Fruit fly (Drosophila melanogaster) whole organism, embryonic: ENCODE measurements around the gene cerv.

Experiments used
- Asciz ChIP-seq: fragments of 200-800 bp; sonication (Bioruptor generic); optimal IDR thresholded peaks from 2 replicates; lab custom pipeline; 2017; ENCODE audit warnings: missing biosample characterization, mild to moderate bottlenecking, missing genetic modification characterization, missing genetic modification reagents
- Atf6 ChIP-seq: fragments of 200-800 bp; sonication (Bioruptor generic); IDR thresholded peaks from 2 replicates; pipeline ENCODE4 v1.3.6; 2022; ENCODE audit warnings: missing biosample characterization, missing genetic modification characterization
- Awh ChIP-seq: fragments of 200-800 bp; sonication (Bioruptor generic); IDR thresholded peaks from 2 replicates; pipeline ENCODE4, ENCODE4 v1.3.6; 2022; ENCODE audit warnings: missing biosample characterization, missing genetic modification characterization
- B-H1 ChIP-seq: fragments of 200-800 bp; sonication (Bioruptor generic); IDR thresholded peaks from 3 replicates; pipeline ENCODE4 v1.3.6; 2022; ENCODE audit warnings: missing biosample characterization, missing genetic modification characterization
- CG11504 ChIP-seq: fragments of 200-800 bp; sonication (Bioruptor generic); optimal IDR thresholded peaks from 3 replicates; lab custom pipeline; 2019; ENCODE audit warnings: missing biosample characterization, mild to moderate bottlenecking, missing genetic modification characterization, moderate library complexity
- CG11560 ChIP-seq: fragments of 200-800 bp; sonication (Bioruptor generic); IDR thresholded peaks from 3 replicates; pipeline ENCODE4 v1.3.6; 2022; ENCODE audit warnings: missing biosample characterization, missing genetic modification characterization
- CG11696 ChIP-seq: fragments of 200-800 bp; sonication (Bioruptor generic); IDR thresholded peaks from 2 replicates; pipeline ENCODE4 v1.3.6; 2022; ENCODE audit warnings: missing biosample characterization, missing genetic modification characterization
- CG12219 ChIP-seq: fragments of 200-800 bp; sonication (Bioruptor generic); optimal IDR thresholded peaks from 3 replicates; lab custom pipeline; 2018; ENCODE audit warnings: missing biosample characterization, mild to moderate bottlenecking, missing genetic modification characterization
- CG12299 ChIP-seq: fragments of 200-800 bp; sonication (Bioruptor generic); optimal IDR thresholded peaks from 2 replicates; lab custom pipeline; 2018; ENCODE audit warnings: missing biosample characterization, mild to moderate bottlenecking, missing genetic modification characterization
- CG14014 ChIP-seq: fragments of 200-800 bp; sonication (Bioruptor generic); IDR thresholded peaks from 2 replicates; pipeline ENCODE4 v1.3.6; 2022; ENCODE audit warnings: missing biosample characterization, missing genetic modification characterization
- CG14441 ChIP-seq: fragments of 200-800 bp; sonication (Bioruptor generic); IDR thresholded peaks from 2 replicates; pipeline ENCODE4 v1.3.6; 2022; ENCODE audit warnings: missing biosample characterization, missing genetic modification characterization
- CG14965 ChIP-seq: fragments of 200-800 bp; sonication (Bioruptor generic); optimal IDR thresholded peaks from 2 replicates; lab custom pipeline; 2016; ENCODE audit warnings: missing biosample characterization, missing genetic modification characterization, borderline replicate concordance
- CG15514 ChIP-seq: fragments of 200-800 bp; sonication (Bioruptor generic); optimal IDR thresholded peaks from 3 replicates; lab custom pipeline; 2017; ENCODE audit warnings: missing biosample characterization, missing genetic modification characterization, mild to moderate bottlenecking, moderate library complexity, missing genetic modification reagents
- CG17328 ChIP-seq: fragments of 200-800 bp; sonication (Bioruptor generic); IDR thresholded peaks from 2 replicates; pipeline ENCODE4 v1.3.6; 2022; ENCODE audit warnings: missing biosample characterization, missing genetic modification characterization
- CG17359 ChIP-seq: fragments of 200-800 bp; sonication (Bioruptor generic); optimal IDR thresholded peaks from 3 replicates; lab custom pipeline; 2018; ENCODE audit warnings: missing biosample characterization, mild to moderate bottlenecking, missing genetic modification characterization, moderate library complexity
- CG17829 ChIP-seq: fragments of 200-800 bp; optimal IDR thresholded peaks from 2 replicates; lab custom pipeline; 2019; ENCODE audit warnings: missing biosample characterization, mild to moderate bottlenecking, missing genetic modification characterization, moderate library complexity
- CG2678 ChIP-seq: fragments of 200-800 bp; sonication (Bioruptor generic); optimal IDR thresholded peaks from 3 replicates; lab custom pipeline; 2019; ENCODE audit warnings: missing biosample characterization, mild to moderate bottlenecking, missing genetic modification characterization, moderate library complexity
- CG42726 ChIP-seq: fragments of 200-800 bp; sonication (Bioruptor generic); IDR thresholded peaks from 2 replicates; pipeline ENCODE4 v1.3.6; 2022; ENCODE audit warnings: missing biosample characterization, missing genetic modification characterization; ENCODE audit not compliant: partially characterized antibody
- CG43689 ChIP-seq: fragments of 200-800 bp; sonication (Bioruptor generic); IDR thresholded peaks from 2 replicates; pipeline ENCODE4 v1.3.6; 2022; ENCODE audit warnings: missing biosample characterization, missing genetic modification characterization
- CG6689 ChIP-seq: fragments of 200-800 bp; sonication (Bioruptor generic); IDR thresholded peaks from 2 replicates; pipeline ENCODE4 v1.3.6; 2022; ENCODE audit warnings: missing biosample characterization, missing genetic modification characterization
- CG6854 ChIP-seq: fragments of 200-800 bp; sonication (Bioruptor generic); optimal IDR thresholded peaks from 3 replicates; lab custom pipeline; 2017; ENCODE audit warnings: missing biosample characterization, mild to moderate bottlenecking, missing genetic modification characterization
- CG8388 ChIP-seq: fragments of 200-800 bp; sonication (Bioruptor generic); optimal IDR thresholded peaks from 2 replicates; lab custom pipeline; 2019; ENCODE audit warnings: missing biosample characterization, mild to moderate bottlenecking, missing genetic modification characterization, moderate library complexity
- CHES-1-like ChIP-seq: fragments of 200-800 bp; sonication (Bioruptor generic); optimal IDR thresholded peaks from 2 replicates; lab custom pipeline; 2016; ENCODE audit warnings: missing biosample characterization, missing genetic modification characterization
- Chrac-16 ChIP-seq: fragments of 200-800 bp; sonication (Bioruptor generic); optimal IDR thresholded peaks from 3 replicates; lab custom pipeline; 2016; ENCODE audit warnings: missing biosample characterization, missing genetic modification characterization
- CoRest ChIP-seq: fragments of 200-800 bp; sonication (Bioruptor generic); optimal IDR thresholded peaks from 3 replicates; lab custom pipeline; 2018; ENCODE audit warnings: missing biosample characterization, mild to moderate bottlenecking, missing genetic modification characterization, moderate library complexity
- HHEX ChIP-seq: fragments of 200-800 bp; sonication (Bioruptor generic); optimal IDR thresholded peaks from 3 replicates; lab custom pipeline; 2017; ENCODE audit warnings: missing biosample characterization, mild to moderate bottlenecking, missing genetic modification characterization, missing genetic modification reagents
- Hr51 ChIP-seq, 2 experiments: fragments of 200-800 bp; sonication (Bioruptor generic); optimal IDR thresholded peaks; 2 replicates in 1 of 2; 3 replicates in 1 of 2; lab custom pipeline; 2016 to 2018; ENCODE audit warnings: missing biosample characterization in 2 of 2, missing genetic modification characterization in 2 of 2, mild to moderate bottlenecking in 1 of 2, moderate library complexity in 1 of 2
- Poxn ChIP-seq: fragments of 200-800 bp; sonication (Bioruptor generic); IDR thresholded peaks from 2 replicates; pipeline ENCODE4 v1.3.6; 2022; ENCODE audit warnings: missing biosample characterization, missing genetic modification characterization
- Vsx1 ChIP-seq: fragments of 200-800 bp; sonication (Bioruptor generic); optimal IDR thresholded peaks from 2 replicates; lab custom pipeline; 2017; ENCODE audit warnings: missing biosample characterization, mild to moderate bottlenecking, missing genetic modification characterization, missing genetic modification reagents
- crol ChIP-seq: fragments of 200-800 bp; sonication (Bioruptor generic); IDR thresholded peaks from 2 replicates; pipeline ENCODE4 v1.3.6; 2022; ENCODE audit warnings: missing biosample characterization, missing genetic modification characterization
- dpn ChIP-seq, 2 experiments: fragments of 200-800 bp; sonication (Bioruptor generic); optimal IDR thresholded peaks; 3 replicates each; lab custom pipeline; 2016; ENCODE audit warnings: missing biosample characterization in 2 of 2, missing genetic modification characterization in 2 of 2
- fru ChIP-seq: fragments of >200 bp; optimal IDR thresholded peaks from 2 replicates; lab custom pipeline; 2017
- grn ChIP-seq: fragments of 200-800 bp; sonication (Bioruptor generic); optimal IDR thresholded peaks from 3 replicates; lab custom pipeline; 2017; ENCODE audit warnings: missing biosample characterization, missing genetic modification characterization
- h ChIP-seq: fragments of >200 bp; optimal IDR thresholded peaks from 2 replicates; lab custom pipeline; 2017
- ham ChIP-seq: fragments of 200-800 bp; sonication (Bioruptor generic); IDR thresholded peaks from 2 replicates; pipeline ENCODE4 v1.3.6; 2022; ENCODE audit warnings: missing biosample characterization, missing genetic modification characterization
- her ChIP-seq: fragments of 200-800 bp; sonication (Bioruptor generic); optimal IDR thresholded peaks from 2 replicates; lab custom pipeline; 2016; ENCODE audit warnings: missing biosample characterization, missing genetic modification characterization
- jing ChIP-seq: fragments of 200-800 bp; sonication (Bioruptor generic); optimal IDR thresholded peaks from 2 replicates; lab custom pipeline; 2018; ENCODE audit warnings: missing biosample characterization, mild to moderate bottlenecking, missing genetic modification characterization
- nom ChIP-seq: fragments of 200-800 bp; sonication (Bioruptor generic); optimal IDR thresholded peaks from 2 replicates; lab custom pipeline; 2017; ENCODE audit warnings: missing biosample characterization, missing genetic modification characterization, mild to moderate bottlenecking, moderate library complexity, missing genetic modification reagents
- odd ChIP-seq: fragments of 200-800 bp; sonication (Bioruptor generic); optimal IDR thresholded peaks from 2 replicates; lab custom pipeline; 2017; ENCODE audit warnings: missing biosample characterization, mild to moderate bottlenecking, missing genetic modification characterization
- peb ChIP-seq: fragments of 200-800 bp; sonication (Bioruptor generic); IDR thresholded peaks from 2 replicates; pipeline ENCODE4 v1.3.6; 2022; ENCODE audit warnings: missing biosample characterization, missing genetic modification characterization
- pros ChIP-seq: fragments of 200-800 bp; sonication (Bioruptor generic); optimal IDR thresholded peaks from 3 replicates; lab custom pipeline; 2019; ENCODE audit warnings: missing biosample characterization, mild to moderate bottlenecking, missing genetic modification characterization, moderate library complexity
- run ChIP-seq: fragments of 200-800 bp; sonication (Bioruptor generic); optimal IDR thresholded peaks from 3 replicates; lab custom pipeline; 2018; ENCODE audit warnings: missing biosample characterization, mild to moderate bottlenecking, missing genetic modification characterization
- sd ChIP-seq: fragments of 200-800 bp; sonication (Bioruptor generic); optimal IDR thresholded peaks from 3 replicates; lab custom pipeline; 2018; ENCODE audit warnings: missing biosample characterization, mild to moderate bottlenecking, missing genetic modification characterization, moderate library complexity
- sens ChIP-seq: fragments of 200-800 bp; sonication (Bioruptor generic); peaks from one replicate; lab custom pipeline; 2016; ENCODE audit warnings: missing biosample characterization, missing genetic modification characterization
- stwl ChIP-seq: fragments of 200-800 bp; sonication (Bioruptor generic); optimal IDR thresholded peaks from 3 replicates; lab custom pipeline; 2018; ENCODE audit warnings: missing biosample characterization, mild to moderate bottlenecking, missing genetic modification characterization, moderate library complexity
- tap ChIP-seq: fragments of 200-800 bp; optimal IDR thresholded peaks from 3 replicates; lab custom pipeline; 2019; ENCODE audit warnings: missing biosample characterization, mild to moderate bottlenecking, missing genetic modification characterization, moderate library complexity
- toy ChIP-seq: fragments of 200-800 bp; sonication (Bioruptor generic); IDR thresholded peaks from 2 replicates; pipeline ENCODE4 v1.3.6; 2022; ENCODE audit warnings: missing biosample characterization, missing genetic modification characterization

Gene cerv

DNA sequence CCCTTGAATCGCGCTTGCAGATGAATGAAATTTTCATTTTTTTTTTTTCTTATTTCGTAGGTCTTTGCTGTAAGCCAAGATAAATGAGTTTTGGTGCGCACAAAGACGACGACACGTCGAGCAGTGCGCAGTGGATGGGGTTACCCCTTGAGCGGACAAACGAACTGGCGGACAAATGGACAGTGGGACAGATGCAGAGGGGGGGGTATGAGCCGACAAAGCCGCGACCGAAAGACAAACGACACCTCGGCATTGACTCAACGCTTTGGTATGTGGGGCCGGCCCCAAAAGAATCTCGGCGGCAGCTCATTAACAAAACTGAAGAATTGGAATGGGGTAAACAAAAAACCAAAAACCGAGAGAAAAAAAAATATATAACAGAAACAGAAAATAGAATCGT is 31.4 kb upstream of the cerv start (continued):
- TF ChIP-seq CG11504 (no peak), Hr51 (GFP tag; optimal IDR thresholded peaks at IDR 0.05; lab: Kevin White, UChicago) (no peak), CG6689 (GFP tag; lab: Robert Waterston, UW) (no peak), sd (tag; lab: Kevin White, UChicago) (peak; percentile 91), Awh (GFP tag; lab: Robert Waterston, UW) (0 out of 2 replicates have a peak, but pooled peaks have one; percentile 23), tap (tag; lab: Kevin White, UChicago) (no peak), Vsx1 (GFP tag; lab: Kevin White, UChicago) (no peak), crol (GFP tag; lab: Robert Waterston, UW) (peak; percentile 73), odd (GFP tag; lab: Kevin White, UChicago) (no peak), peb (GFP tag; lab: Robert Waterston, UW) (no peak), B-H1 (GFP tag; lab: Robert Waterston, UW) (no peak), CG6854 (GFP tag; lab: Kevin White, UChicago) (no peak)

DNA sequence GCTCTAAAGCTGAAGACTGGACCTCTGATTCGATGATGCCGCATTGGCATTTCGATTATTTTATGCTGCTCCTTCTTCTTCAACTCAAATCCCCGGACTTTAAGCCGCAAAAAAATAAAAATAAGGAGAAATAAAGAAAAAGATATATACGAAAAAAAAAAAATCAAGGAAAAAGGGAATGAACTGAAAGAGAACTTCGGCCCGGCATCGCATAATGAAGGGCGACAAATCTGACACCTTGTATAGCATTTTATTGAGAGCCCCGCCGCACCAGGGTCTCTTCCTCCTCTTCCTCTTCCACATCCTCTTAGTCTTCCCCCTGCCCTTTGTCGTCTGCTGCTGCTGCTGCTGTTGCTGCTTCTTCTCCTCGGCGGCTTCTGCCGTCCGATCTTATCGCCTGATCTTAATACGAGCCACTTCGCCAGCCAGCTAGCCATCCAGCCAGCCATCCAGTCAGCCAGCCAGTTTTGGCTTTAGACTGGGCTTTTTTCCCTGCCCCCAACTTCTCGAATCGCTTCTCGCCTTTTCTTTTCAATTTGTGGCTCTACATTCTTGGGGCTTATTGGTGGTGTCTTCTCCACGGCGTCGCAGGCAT is 30.9 kb upstream of the cerv start:
- TF ChIP-seq sens (GFP tag; lab: Kevin White, UChicago) (peak; percentile 39), nom (GFP tag; lab: Kevin White, UChicago) (peak; percentile 81), CG2678 (tag; lab: Kevin White, UChicago) (no peak), CG11560 (tag; lab: Robert Waterston, UW) (no peak), CG12299 (tag; lab: Kevin White, UChicago) (no peak), grn (GFP tag; lab: Kevin White, UChicago) (peak; percentile 76), pros (GFP tag; lab: Kevin White, UChicago) (peak; percentile 60)

DNA sequence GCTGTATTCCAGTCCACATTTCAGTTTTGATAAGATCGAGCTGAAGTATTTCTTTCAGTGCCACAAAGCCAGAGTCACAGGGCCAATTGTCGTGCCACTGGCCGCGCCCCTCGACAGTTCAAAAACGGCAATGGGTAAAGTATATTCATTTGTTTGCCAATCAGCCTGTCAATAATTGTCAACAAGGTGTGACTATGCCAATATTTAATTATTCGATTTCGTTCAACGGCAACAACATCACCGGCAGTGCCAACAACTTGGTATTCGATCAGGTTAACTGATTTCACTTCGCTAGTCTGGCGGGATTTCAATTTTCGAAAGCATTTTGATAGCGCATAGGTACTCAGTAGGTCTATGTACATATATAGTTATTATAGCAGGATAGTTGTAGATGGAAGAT is 24.5 kb upstream of the cerv start:
- TF ChIP-seq CoRest (tag; lab: Kevin White, UChicago) = peak; percentile 2
- no peak for TF ChIP-seq CHES-1-like (GFP tag; lab: Kevin White, UChicago)
- TF ChIP-seq run = no peak
- no peak for TF ChIP-seq jing (GFP tag; lab: Kevin White, UChicago)
- TF ChIP-seq CG14014 = peak; percentile 21; the same call in 1 of the 2 replicates
- TF ChIP-seq Chrac-16 = no peak
- TF ChIP-seq CG14965 (GFP tag; lab: Kevin White, UChicago) = no peak
- no peak for TF ChIP-seq CG6854 (GFP tag; lab: Kevin White, UChicago)
- TF ChIP-seq her (GFP tag; lab: Kevin White, UChicago) = no peak
- no peak for TF ChIP-seq h (lab: Kevin White, UChicago)
- peak; percentile 30 for TF ChIP-seq CG15514 (GFP tag; lab: Kevin White, UChicago)
- TF ChIP-seq HHEX = peak; percentile 12
- peak; percentile 26 for TF ChIP-seq CG17359 (tag; lab: Kevin White, UChicago)
- TF ChIP-seq CG17328 (GFP tag; lab: Robert Waterston, UW) = no peak
- peak; percentile 10 for TF ChIP-seq Asciz (GFP tag; lab: Kevin White, UChicago)
- no peak for TF ChIP-seq ham (GFP tag; lab: Robert Waterston, UW)
- no peak for TF ChIP-seq nom (GFP tag; lab: Kevin White, UChicago)
- 0 out of 2 replicates have a peak, but pooled peaks have one; percentile 8 for TF ChIP-seq CG43689
- no peak for TF ChIP-seq toy (GFP tag; lab: Robert Waterston, UW)
- TF ChIP-seq dpn (GFP tag; optimal IDR thresholded peaks at IDR 0.05; lab: Kevin White, UChicago) = no peak
- TF ChIP-seq CG8388 (GFP tag; lab: Kevin White, UChicago) = no peak
- no peak for TF ChIP-seq Poxn (GFP tag; lab: Robert Waterston, UW)
- peak; percentile 40 for TF ChIP-seq CG2678 (tag; lab: Kevin White, UChicago)
- no peak for TF ChIP-seq CG17829 (tag; lab: Kevin White, UChicago)
- no peak for TF ChIP-seq stwl (tag; lab: Kevin White, UChicago)
- TF ChIP-seq CG14441 = 0 out of 2 replicates have a peak, but pooled peaks have one; percentile 19
- no peak for TF ChIP-seq fru (lab: Kevin White, UChicago)
- no peak for TF ChIP-seq CG42726
- no peak for TF ChIP-seq CG11696
- 0 out of 2 replicates have a peak, but pooled peaks have one; percentile 27 for TF ChIP-seq Atf6 (GFP tag; lab: Robert Waterston, UW)
- peak; percentile 6 for TF ChIP-seq CG11504
- TF ChIP-seq CG12219 (GFP tag; lab: Kevin White, UChicago) = no peak
